Worm (Caenorhabditis elegans): ENCODE results near the gene spe-10.

DNA sequence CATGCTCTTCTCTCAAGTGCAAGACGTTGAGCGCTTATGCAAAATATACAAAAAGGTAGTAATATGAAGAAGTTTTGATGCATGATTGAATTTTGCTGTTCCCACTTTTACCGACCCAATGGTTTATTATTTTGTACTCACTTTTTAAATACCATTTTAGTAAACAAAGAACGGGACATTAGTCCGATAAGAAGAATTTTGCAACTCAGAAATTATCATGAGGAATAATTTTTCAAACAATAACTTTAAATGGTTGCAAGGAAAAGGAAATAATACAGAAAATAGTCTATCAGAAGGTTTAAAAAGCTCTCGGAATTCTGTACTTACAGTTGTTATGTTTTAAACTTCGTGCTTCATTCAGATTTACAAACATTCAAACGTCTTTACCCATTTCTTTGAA, 30.6 kb downstream of the spe-10 start, which contains the start of gene F15H10.9:
- TF ChIP-seq nhr-6 (tag; optimal IDR thresholded peaks at IDR 0.05) (no peak), lin-11 (tag; optimal IDR thresholded peaks at IDR 0.05) (no peak), mbf-1 (tag; optimal IDR thresholded peaks at IDR 0.05) (no peak), nhr-25 (tag; optimal IDR thresholded peaks at IDR 0.05) (no peak), ZK546.5 (tag; optimal IDR thresholded peaks at IDR 0.05) (no peak), lsy-2 (tag; optimal IDR thresholded peaks at IDR 0.05) (no peak)

All from whole organism, L2 larva.